Fruit fly (Drosophila melanogaster) whole organism, pupa: ENCODE results near the gene Cyp4ac2.

Experiments
- CG10348 ChIP-seq: fragments of 200-800 bp; sonication (Bioruptor generic); IDR thresholded peaks from 2 replicates; pipeline ENCODE4 v1.3.6; 2022; ENCODE audit warnings: missing biosample characterization, missing genetic modification characterization
- CG12605 ChIP-seq: fragments of 200-800 bp; sonication (Bioruptor generic); IDR thresholded peaks from 2 replicates; pipeline ENCODE4 v1.3.6; 2022; ENCODE audit warnings: missing biosample characterization, missing genetic modification characterization
- CG13204 ChIP-seq: fragments of 200-800 bp; sonication (Bioruptor generic); optimal IDR thresholded peaks from 2 replicates; lab custom pipeline; 2018; ENCODE audit warnings: missing biosample characterization, mild to moderate bottlenecking, missing genetic modification characterization, moderate library complexity
- CG14655 ChIP-seq: fragments of 200-800 bp; sonication (Bioruptor generic); optimal IDR thresholded peaks from 3 replicates; lab custom pipeline; 2017; ENCODE audit warnings: mild to moderate bottlenecking, missing biosample characterization, missing genetic modification reagents, missing genetic modification characterization
- CG15710 ChIP-seq: fragments of 200-800 bp; sonication (Bioruptor generic); optimal IDR thresholded peaks from 2 replicates; lab custom pipeline; 2018; ENCODE audit warnings: missing biosample characterization, mild to moderate bottlenecking, missing genetic modification characterization, moderate library complexity
- CG17806 ChIP-seq: fragments of 200-800 bp; sonication (Bioruptor generic); optimal IDR thresholded peaks from 2 replicates; lab custom pipeline; 2018; ENCODE audit warnings: missing biosample characterization, mild to moderate bottlenecking, missing genetic modification characterization, moderate library complexity
- CG32121 ChIP-seq: fragments of 200-800 bp; sonication (Bioruptor generic); IDR thresholded peaks from 2 replicates; pipeline ENCODE4 v1.3.6; 2022; ENCODE audit warnings: missing biosample characterization, missing genetic modification characterization
- CG34367 ChIP-seq: fragments of 200-800 bp; sonication (Bioruptor generic); optimal IDR thresholded peaks from 2 replicates; lab custom pipeline; 2018; ENCODE audit warnings: missing biosample characterization, mild to moderate bottlenecking, missing genetic modification characterization
- CG4496 ChIP-seq: fragments of 200-800 bp; sonication (Bioruptor generic); IDR thresholded peaks from 3 replicates; pipeline ENCODE4 v1.3.6; 2022; ENCODE audit warnings: missing biosample characterization, missing genetic modification characterization
- CG8159 ChIP-seq: fragments of 200-800 bp; sonication (Bioruptor generic); optimal IDR thresholded peaks from 3 replicates; lab custom pipeline; 2018; ENCODE audit warnings: missing biosample characterization, mild to moderate bottlenecking, missing genetic modification characterization, moderate library complexity
- CG8301 ChIP-seq: fragments of 200-800 bp; sonication (Bioruptor generic); optimal IDR thresholded peaks from 2 replicates; lab custom pipeline; 2018; ENCODE audit warnings: missing biosample characterization, mild to moderate bottlenecking, missing genetic modification characterization
- CG9948 ChIP-seq: fragments of 200-800 bp; sonication (Bioruptor generic); optimal IDR thresholded peaks from 2 replicates; lab custom pipeline; 2018; ENCODE audit warnings: missing biosample characterization, mild to moderate bottlenecking, missing genetic modification characterization, moderate library complexity
- D1 ChIP-seq: fragments of 200-800 bp; sonication (Bioruptor generic); optimal IDR thresholded peaks from 2 replicates; lab custom pipeline; 2018; ENCODE audit warnings: missing biosample characterization, mild to moderate bottlenecking, missing genetic modification characterization, moderate library complexity
- EcR ChIP-seq: fragments of 200-800 bp; sonication (Bioruptor generic); optimal IDR thresholded peaks from 3 replicates; lab custom pipeline; 2019; ENCODE audit warnings: missing biosample characterization, missing genetic modification characterization, mild to moderate bottlenecking, moderate library complexity, missing genetic modification reagents
- Ets98B ChIP-seq: fragments of 200-800 bp; sonication (Bioruptor generic); IDR thresholded peaks from 2 replicates; pipeline ENCODE4 v1.3.6; 2022; ENCODE audit warnings: missing biosample characterization, missing genetic modification characterization
- Pif1A ChIP-seq: fragments of 200-800 bp; sonication (Bioruptor generic); optimal IDR thresholded peaks from 3 replicates; lab custom pipeline; 2016; ENCODE audit warnings: missing biosample characterization, missing genetic modification characterization
- Pif1B ChIP-seq: fragments of 200-800 bp; sonication (Bioruptor generic); optimal IDR thresholded peaks from 3 replicates; lab custom pipeline; 2016; ENCODE audit warnings: missing biosample characterization, missing genetic modification characterization
- Snoo ChIP-seq: fragments of 200-800 bp; sonication (Bioruptor generic); optimal IDR thresholded peaks from 3 replicates; lab custom pipeline; 2017; ENCODE audit warnings: missing biosample characterization, mild to moderate bottlenecking, missing genetic modification characterization, inconsistent platforms
- fd96Ca ChIP-seq: fragments of 200-800 bp; sonication (Bioruptor generic); IDR thresholded peaks from 3 replicates; pipeline ENCODE4 v1.3.6; 2022; ENCODE audit warnings: missing biosample characterization, missing genetic modification characterization
- gl ChIP-seq: fragments of 200-800 bp; sonication (Bioruptor generic); optimal IDR thresholded peaks from 2 replicates; lab custom pipeline; 2018; ENCODE audit warnings: missing biosample characterization, mild to moderate bottlenecking, missing genetic modification characterization
- rn ChIP-seq: fragments of 200-800 bp; sonication (Bioruptor generic); IDR thresholded peaks from 2 replicates; pipeline ENCODE4 v1.3.6; 2022; ENCODE audit warnings: missing biosample characterization, missing genetic modification characterization

The Cyp4ac2 gene

DNA sequence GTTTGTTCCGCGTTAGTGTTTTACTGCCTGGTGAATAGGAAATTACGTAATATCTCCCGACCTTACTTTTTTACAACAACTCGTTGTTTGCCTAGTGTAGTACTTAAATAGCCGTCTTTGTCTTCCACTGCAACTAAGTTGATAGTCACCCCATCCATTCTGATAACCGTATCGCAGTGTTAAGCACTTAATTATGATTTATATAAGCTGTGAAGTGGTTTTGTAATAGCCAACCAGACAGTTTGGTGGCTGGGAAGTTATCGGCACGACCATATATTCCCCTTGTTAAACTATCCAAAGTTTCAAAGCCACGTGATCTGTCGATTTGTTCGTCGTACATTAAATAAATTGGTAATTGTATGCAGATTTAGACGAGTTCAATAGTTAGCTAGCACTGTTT lies 38.2 kb downstream of the Cyp4ac2 start:
- TF ChIP-seq CG8301 = no peak
- no peak for TF ChIP-seq fd96Ca (GFP tag; lab: Robert Waterston, UW)
- TF ChIP-seq Snoo (tag; lab: Kevin White, UChicago) = no peak
- TF ChIP-seq CG9948 (tag; lab: Kevin White, UChicago) = no peak
- no peak for TF ChIP-seq EcR (GFP tag; lab: Kevin White, UChicago)
- TF ChIP-seq CG15710 (tag; lab: Kevin White, UChicago) = no peak
- TF ChIP-seq gl (tag; lab: Kevin White, UChicago) = no peak
- TF ChIP-seq CG14655 = no peak
- TF ChIP-seq Pif1B (GFP tag; lab: Kevin White, UChicago) = no peak

DNA sequence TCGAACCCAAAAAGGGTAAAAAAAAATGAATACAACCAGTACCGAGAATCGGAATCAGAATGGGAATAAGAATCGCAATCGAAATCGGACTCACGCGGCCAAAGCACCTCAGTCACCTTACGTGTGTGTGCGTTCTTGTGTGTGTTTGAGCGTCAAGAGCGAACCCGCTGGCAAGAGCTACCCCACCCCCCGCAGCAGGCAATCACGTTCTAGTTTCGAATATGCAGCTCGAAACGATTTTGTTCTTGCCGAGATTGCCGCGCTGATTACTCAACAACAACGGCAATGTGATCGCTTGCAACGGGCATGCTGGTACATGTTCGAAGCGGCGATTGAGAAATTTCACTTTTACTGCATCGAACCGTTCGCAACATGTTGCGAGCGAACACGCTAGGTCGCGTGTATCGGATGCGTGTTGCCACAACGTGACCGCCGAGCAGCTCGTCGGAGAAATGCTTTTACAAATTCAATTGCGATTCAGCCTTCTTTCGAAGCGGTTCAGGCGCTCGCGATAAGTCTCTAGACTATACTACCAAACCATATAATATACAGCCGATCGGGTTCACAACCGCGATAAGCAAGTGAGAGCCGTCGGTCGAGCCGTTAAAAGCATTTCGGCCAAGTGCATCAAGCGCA lies 39.2 kb downstream of the Cyp4ac2 start:
- TF ChIP-seq CG12605 (GFP tag; lab: Robert Waterston, UW) (peak; percentile 29; the same call in 1 of the 2 replicates), CG8159 (no peak), CG17806 (tag; lab: Kevin White, UChicago) (no peak), Snoo (tag; lab: Kevin White, UChicago) (peak; percentile 35), CG13204 (peak; percentile 96), fd96Ca (GFP tag; lab: Robert Waterston, UW) (peak; percentile 40; the same call in 1 of the 3 replicates), EcR (GFP tag; lab: Kevin White, UChicago) (peak; percentile 96), CG15710 (tag; lab: Kevin White, UChicago) (no peak), Pif1B (GFP tag; lab: Kevin White, UChicago) (peak; percentile 15), CG10348 (GFP tag; lab: Robert Waterston, UW) (no peak), Ets98B (GFP tag; lab: Robert Waterston, UW) (peak; percentile 8; the same call in 1 of the 2 replicates), CG34367 (tag; lab: Kevin White, UChicago) (peak; percentile 4)
- TF ChIP-seq, all 21 proteins: peak for 8

DNA sequence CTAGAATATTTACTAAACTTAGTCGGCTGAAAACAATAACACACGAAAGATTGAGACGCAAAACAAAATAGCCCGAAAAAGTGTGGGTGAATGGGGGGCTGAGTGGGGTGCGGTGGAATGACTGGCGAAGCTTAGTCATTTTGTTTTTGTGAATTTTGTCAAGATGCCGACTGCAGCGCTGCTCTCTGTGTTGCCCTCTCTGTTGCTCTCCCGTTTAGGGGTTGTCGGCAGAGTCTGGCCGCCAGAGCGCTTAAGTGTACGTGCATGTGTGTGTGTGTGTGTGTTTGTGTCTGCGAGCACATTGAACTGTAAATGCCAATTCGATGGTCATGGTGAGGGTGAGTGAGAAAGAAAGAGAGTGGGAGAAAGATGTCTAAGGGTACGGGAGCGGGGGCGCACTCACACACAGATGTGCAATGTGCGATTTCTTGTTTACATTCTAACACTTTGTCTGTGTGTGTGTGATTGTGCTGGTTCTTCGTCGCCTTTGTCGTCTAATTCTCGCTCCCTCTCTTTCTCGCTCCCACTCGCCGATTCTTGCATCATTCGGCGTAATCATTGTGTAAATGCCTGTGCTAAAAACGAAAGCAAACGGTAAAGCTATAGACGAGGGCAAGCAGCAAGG lies 40.3 kb downstream of the Cyp4ac2 start:
- TF ChIP-seq CG4496 (GFP tag; lab: Robert Waterston, UW) (peak; percentile 66), rn (GFP tag; lab: Robert Waterston, UW) (no peak), CG12605 (GFP tag; lab: Robert Waterston, UW) (no peak), CG9948 (tag; lab: Kevin White, UChicago) (no peak), Ets98B (GFP tag; lab: Robert Waterston, UW) (0 out of 2 replicates have a peak, but pooled peaks have one; percentile 31), D1 (tag; lab: Kevin White, UChicago) (no peak), fd96Ca (GFP tag; lab: Robert Waterston, UW) (peak; percentile 57; the same call in 2 of the 3 replicates), EcR (GFP tag; lab: Kevin White, UChicago) (peak; percentile 97), CG34367 (tag; lab: Kevin White, UChicago) (no peak), CG17806 (tag; lab: Kevin White, UChicago) (no peak), CG14655 (no peak), Snoo (tag; lab: Kevin White, UChicago) (peak; percentile 16), CG15710 (tag; lab: Kevin White, UChicago) (no peak), CG32121 (GFP tag; lab: Robert Waterston, UW) (peak; percentile 68), CG13204 (peak; percentile 63), CG8301 (peak; percentile 12)

DNA sequence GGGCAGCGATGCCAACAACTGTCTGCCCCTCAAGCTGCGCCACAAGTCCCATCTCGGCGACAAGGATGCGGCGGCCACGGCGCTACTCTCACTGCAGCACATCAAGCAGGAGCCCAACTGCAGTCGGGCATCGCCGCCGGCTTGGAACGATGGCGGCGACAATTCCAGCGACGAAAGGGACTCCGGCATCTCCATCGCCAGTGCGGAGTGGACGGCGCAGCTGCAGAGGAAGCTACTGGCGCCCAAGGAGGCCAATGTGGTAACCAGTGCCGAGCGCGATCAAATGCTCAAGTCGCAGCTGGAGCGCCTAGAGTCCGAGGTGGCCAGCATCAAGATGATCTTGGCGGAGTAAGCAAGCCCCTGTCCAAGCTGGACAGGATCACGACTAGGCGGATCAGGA lies 43.2 kb downstream of the Cyp4ac2 start:
- TF ChIP-seq CG10348 (GFP tag; lab: Robert Waterston, UW) (no peak), CG15710 (tag; lab: Kevin White, UChicago) (no peak), CG34367 (tag; lab: Kevin White, UChicago) (no peak), fd96Ca (GFP tag; lab: Robert Waterston, UW) (no peak), gl (tag; lab: Kevin White, UChicago) (no peak), D1 (tag; lab: Kevin White, UChicago) (no peak), CG8159 (no peak), CG17806 (tag; lab: Kevin White, UChicago) (no peak), CG12605 (GFP tag; lab: Robert Waterston, UW) (no peak), rn (GFP tag; lab: Robert Waterston, UW) (no peak), CG8301 (no peak), CG14655 (no peak), EcR (GFP tag; lab: Kevin White, UChicago) (no peak), CG4496 (GFP tag; lab: Robert Waterston, UW) (no peak), Pif1A (no peak), CG32121 (GFP tag; lab: Robert Waterston, UW) (no peak), CG13204 (no peak), CG9948 (tag; lab: Kevin White, UChicago) (no peak), Snoo (tag; lab: Kevin White, UChicago) (no peak), Ets98B (GFP tag; lab: Robert Waterston, UW) (no peak)

DNA sequence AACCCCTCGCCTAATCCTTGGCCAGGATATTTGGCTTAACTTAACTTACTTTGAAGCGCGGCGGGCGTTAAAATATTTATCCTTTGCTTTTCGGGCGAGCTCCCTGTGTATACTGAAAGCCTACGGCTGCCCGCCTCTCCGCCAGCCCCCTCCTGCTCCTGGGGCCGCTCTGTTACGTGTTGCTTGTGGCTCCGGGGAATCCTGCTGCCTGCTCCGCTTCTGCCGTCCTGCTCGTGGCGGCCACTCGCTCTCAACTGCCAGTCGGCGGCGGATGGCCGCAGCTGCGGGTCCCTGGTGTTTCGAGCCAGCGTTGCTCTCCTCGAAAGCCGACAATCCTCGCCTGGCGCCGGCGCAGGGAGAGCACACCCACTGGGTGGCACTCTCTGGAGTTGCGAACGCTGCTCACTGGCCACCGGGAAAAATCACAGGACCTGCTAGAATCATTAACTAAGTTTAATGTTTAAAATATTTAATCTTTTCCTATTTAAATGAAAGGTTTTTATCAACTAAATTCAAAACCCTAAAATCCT lies 48.5 kb downstream of the Cyp4ac2 start, which contains the start of gene CG14024:
Gene CG14024, minus strand, starts transcription at position 266 of the 530 bp plus-strand sequence.
- TF ChIP-seq D1 (tag; lab: Kevin White, UChicago) = no peak
- TF ChIP-seq Pif1A = no peak
- TF ChIP-seq CG12605 (GFP tag; lab: Robert Waterston, UW) = 0 out of 2 replicates have a peak, but pooled peaks have one; percentile 20
- no peak for TF ChIP-seq EcR (GFP tag; lab: Kevin White, UChicago)
